Fruit fly (Drosophila melanogaster) whole organism, wandering third instar larva: ENCODE data around the gene GstD3.

Experiments
- CG32264 ChIP-seq: fragments of 200-800 bp; sonication (Bioruptor generic); optimal IDR thresholded peaks from 2 replicates; lab custom pipeline; 2016; ENCODE audit warnings: missing biosample characterization, missing genetic modification characterization
- CG9705 ChIP-seq: fragments of 200-800 bp; sonication (Bioruptor generic); optimal IDR thresholded peaks from 2 replicates; lab custom pipeline; 2018; ENCODE audit warnings: missing biosample characterization, mild to moderate bottlenecking, missing genetic modification characterization
- CrebA ChIP-seq: fragments of 200-800 bp; sonication (Bioruptor generic); optimal IDR thresholded peaks from 2 replicates; lab custom pipeline; 2016; ENCODE audit warnings: missing biosample characterization, mild to moderate bottlenecking, missing genetic modification characterization, borderline replicate concordance
- Dfd ChIP-seq: fragments of >200 bp; optimal IDR thresholded peaks from 2 replicates; lab custom pipeline; 2017; ENCODE audit warnings: missing biosample characterization, missing genetic modification characterization
- Dif ChIP-seq: fragments of 200-275, 200-300 bp; sonication (Bioruptor generic); optimal IDR thresholded peaks from 2 replicates; lab custom pipeline; 2018; ENCODE audit warnings: missing biosample characterization, missing genetic modification characterization; ENCODE audit not compliant: partially characterized antibody
- HLH106 ChIP-seq: fragments of 200-800 bp; optimal IDR thresholded peaks from 3 replicates; lab custom pipeline; 2019; ENCODE audit warnings: missing biosample characterization, mild to moderate bottlenecking, missing genetic modification characterization, moderate library complexity
- Hnf4 ChIP-seq: fragments of 200-800 bp; sonication (Bioruptor generic); optimal IDR thresholded peaks from 2 replicates; lab custom pipeline; 2016; ENCODE audit warnings: missing biosample characterization, mild to moderate bottlenecking, missing genetic modification characterization
- Hr78 ChIP-seq: fragments of >200 bp; optimal IDR thresholded peaks from 2 replicates; lab custom pipeline; 2017; ENCODE audit warnings: missing biosample characterization, missing genetic modification characterization
- Hr83 ChIP-seq: fragments of 200-300 bp; sonication (Bioruptor generic); optimal IDR thresholded peaks from 2 replicates; lab custom pipeline; 2016; ENCODE audit warnings: missing biosample characterization, mild to moderate bottlenecking, missing genetic modification characterization, moderate library complexity; ENCODE audit not compliant: poor library complexity, severe bottlenecking
- Jra ChIP-seq: sonication (Bioruptor generic); optimal IDR thresholded peaks from 2 replicates; lab custom pipeline; 2016; ENCODE audit warnings: missing biosample characterization, missing genetic modification characterization
- Mio ChIP-seq: sonication (Bioruptor generic); optimal IDR thresholded peaks from 2 replicates; lab custom pipeline; 2016; ENCODE audit warnings: missing biosample characterization, missing genetic modification characterization
- Myc ChIP-seq: fragments of >200 bp; optimal IDR thresholded peaks from 2 replicates; lab custom pipeline; 2017
- N ChIP-seq: fragments of >200 bp; optimal IDR thresholded peaks from 2 replicates; lab custom pipeline; 2018; ENCODE audit warnings: missing biosample characterization, missing external identifiers, missing genetic modification characterization
- OdsH ChIP-seq: fragments of 200-800 bp; sonication (Bioruptor generic); optimal IDR thresholded peaks from 2 replicates; lab custom pipeline; 2016; ENCODE audit warnings: missing biosample characterization, mild to moderate bottlenecking, missing genetic modification characterization
- Rel ChIP-seq, 2 experiments: fragments of 200-800 bp; sonication (Bioruptor generic) in 1 of 2; optimal IDR thresholded peaks; 2 replicates in 1 of 2; 3 replicates in 1 of 2; lab custom pipeline; 2016 to 2019; ENCODE audit warnings: mild to moderate bottlenecking in 2 of 2, missing biosample characterization in 2 of 2, missing genetic modification characterization in 2 of 2, moderate library complexity in 1 of 2
- Sp1 ChIP-seq: fragments of 200-800 bp; sonication (Bioruptor generic); optimal IDR thresholded peaks from 3 replicates; lab custom pipeline; 2019; ENCODE audit warnings: missing biosample characterization, mild to moderate bottlenecking, missing genetic modification characterization, moderate library complexity
- Vsx2 ChIP-seq: fragments of 200-300, 225-300 bp; sonication (Bioruptor generic); optimal IDR thresholded peaks from 2 replicates; lab custom pipeline; 2018; ENCODE audit warnings: missing biosample characterization, missing genetic modification characterization; ENCODE audit not compliant: partially characterized antibody
- br ChIP-seq: fragments of 200-800 bp; sonication (Bioruptor generic); optimal IDR thresholded peaks from 2 replicates; lab custom pipeline; 2016; ENCODE audit warnings: missing biosample characterization, missing genetic modification characterization
- brk ChIP-seq: fragments of 200-800 bp; sonication (Bioruptor generic); optimal IDR thresholded peaks from 2 replicates; lab custom pipeline; 2016; ENCODE audit warnings: missing biosample characterization, mild to moderate bottlenecking, missing genetic modification characterization
- dl ChIP-seq, 2 experiments: fragments of 175-275, 200-275 bp in 1 of 2; fragments of 200-275 bp in 1 of 2; sonication (Bioruptor generic); optimal IDR thresholded peaks; lab custom pipeline; 2018; ENCODE audit warnings: mild to moderate bottlenecking in 2 of 2, missing biosample characterization in 2 of 2, missing genetic modification characterization in 2 of 2, moderate library complexity in 2 of 2; ENCODE audit not compliant: partially characterized antibody in 2 of 2, insufficient read depth in 1 of 2
- dmrt93B ChIP-seq: fragments of 200-800 bp; sonication (Bioruptor generic); optimal IDR thresholded peaks from 2 replicates; lab custom pipeline; 2018; ENCODE audit warnings: missing biosample characterization, mild to moderate bottlenecking, missing genetic modification characterization
- ey ChIP-seq: fragments of 200-800 bp; sonication (Bioruptor generic); optimal IDR thresholded peaks from 2 replicates; lab custom pipeline; 2016; ENCODE audit warnings: missing biosample characterization, missing genetic modification characterization
- foxo ChIP-seq, 2 experiments: fragments of 200-800 bp; sonication (Bioruptor generic); optimal IDR thresholded peaks; 2 replicates in 1 of 2; 3 replicates in 1 of 2; lab custom pipeline; 2016 to 2017; ENCODE audit warnings: missing biosample characterization in 2 of 2, missing genetic modification characterization in 2 of 2
- fru ChIP-seq: fragments of 200-800 bp; sonication (Bioruptor generic); optimal IDR thresholded peaks from 3 replicates; lab custom pipeline; 2016; ENCODE audit warnings: missing biosample characterization, mild to moderate bottlenecking, missing genetic modification characterization
- h ChIP-seq: fragments of 200-800 bp; sonication (Bioruptor generic); optimal IDR thresholded peaks from 3 replicates; lab custom pipeline; 2016; ENCODE audit warnings: missing biosample characterization, mild to moderate bottlenecking, missing genetic modification characterization
- jim ChIP-seq: fragments of 175-275, 200-325 bp; sonication (Bioruptor generic); optimal IDR thresholded peaks from 2 replicates; lab custom pipeline; 2016; ENCODE audit warnings: missing biosample characterization, mild to moderate bottlenecking, missing genetic modification characterization
- lola ChIP-seq: fragments of >200 bp; optimal IDR thresholded peaks from 2 replicates; lab custom pipeline; 2017; ENCODE audit warnings: missing biosample characterization, missing genetic modification characterization
- pan ChIP-seq: fragments of >200 bp; optimal IDR thresholded peaks from 2 replicates; lab custom pipeline; 2017
- psq ChIP-seq: fragments of 200-800 bp; sonication (Bioruptor generic); optimal IDR thresholded peaks from 3 replicates; lab custom pipeline; 2017; ENCODE audit warnings: missing biosample characterization, mild to moderate bottlenecking, missing genetic modification characterization, moderate library complexity
- rgr ChIP-seq: fragments of 200-800 bp; sonication (Bioruptor generic); optimal IDR thresholded peaks from 3 replicates; lab custom pipeline; 2016; ENCODE audit warnings: missing biosample characterization, mild to moderate bottlenecking, missing genetic modification characterization
- sage ChIP-seq: fragments of 200-800 bp; sonication (Bioruptor generic); optimal IDR thresholded peaks from 2 replicates; lab custom pipeline; 2016; ENCODE audit warnings: missing biosample characterization, mild to moderate bottlenecking, missing genetic modification characterization
- tai ChIP-seq: sonication (Bioruptor generic); optimal IDR thresholded peaks from 2 replicates; lab custom pipeline; 2016; ENCODE audit warnings: missing biosample characterization, missing genetic modification characterization
- usp ChIP-seq: fragments of >200 bp; optimal IDR thresholded peaks from 2 replicates; lab custom pipeline; 2017; ENCODE audit warnings: missing biosample characterization, missing genetic modification characterization
- woc ChIP-seq: sonication (Bioruptor generic); optimal IDR thresholded peaks from 2 replicates; lab custom pipeline; 2016; ENCODE audit warnings: missing biosample characterization, mild to moderate bottlenecking, missing genetic modification characterization

GstD3 gene

DNA sequence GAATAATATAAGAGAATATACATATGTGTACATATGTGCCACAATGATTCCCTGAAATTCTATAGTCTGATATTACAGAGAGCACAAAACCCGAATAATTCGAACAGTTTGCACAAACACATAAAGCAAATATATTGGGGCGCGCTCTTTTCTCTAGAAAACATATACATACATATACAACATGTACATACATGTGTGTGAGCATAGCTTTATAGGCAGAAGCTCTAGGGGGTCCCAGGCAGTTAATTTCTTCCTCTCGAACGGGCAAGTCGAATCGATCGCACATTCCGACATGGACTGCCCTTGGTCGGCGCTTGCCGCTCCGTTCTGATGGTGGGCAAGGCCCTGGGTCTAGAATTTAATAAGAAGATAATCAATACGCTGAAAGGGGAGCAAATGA, at the start of gene GstD3:
Gene GstD3, plus strand, starts transcription at position 269 of the 400 bp plus-strand sequence.
- TF ChIP-seq br (GFP tag; lab: Kevin White, UChicago) (no peak), CG32264 (no peak)

DNA sequence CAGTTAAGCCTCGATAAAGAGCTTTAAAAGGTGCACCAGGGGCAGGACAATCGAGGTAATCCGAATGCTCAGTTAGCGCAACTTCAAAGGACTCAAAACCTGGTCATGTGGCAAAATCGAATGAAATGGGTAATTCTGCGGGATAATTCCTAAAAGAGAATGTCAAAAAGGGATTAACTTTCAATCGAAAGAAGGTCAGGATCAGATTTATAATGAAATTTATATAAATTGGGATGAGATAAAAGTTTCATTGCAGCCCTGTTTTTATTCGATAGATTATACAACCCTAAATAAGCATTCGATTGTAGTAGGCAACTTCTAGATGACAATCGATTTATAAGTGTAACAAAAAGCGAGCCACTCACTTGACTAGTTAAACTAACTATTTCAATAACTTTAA, 49.6 kb upstream of the GstD3 start, which contains the start of gene CG10013:
Gene CG10013, plus strand, starts transcription at position 301 of the 400 bp plus-strand sequence.
- TF ChIP-seq lola (GFP tag; lab: Kevin White, UChicago) (no peak), CG32264 (no peak), Dfd (GFP tag; lab: Kevin White, UChicago) (no peak), Vsx2 (GFP tag; lab: Kevin White, UChicago) (no peak), rgr (GFP tag; lab: Kevin White, UChicago) (no peak), brk (GFP tag; lab: Kevin White, UChicago) (no peak), N (no peak), Hr78 (GFP tag; lab: Kevin White, UChicago) (no peak), Sp1 (no peak), fru (GFP tag; lab: Kevin White, UChicago) (no peak), Mio (GFP tag; lab: Kevin White, UChicago) (no peak), Myc (no peak), Dif (GFP tag; lab: Kevin White, UChicago) (no peak), CG9705 (GFP tag; lab: Kevin White, UChicago) (no peak), CrebA (no peak), jim (GFP tag; lab: Kevin White, UChicago) (no peak), pan (lab: Kevin White, UChicago) (no peak), Hr83 (no peak), sage (no peak), HLH106 (tag; lab: Kevin White, UChicago) (no peak)

DNA sequence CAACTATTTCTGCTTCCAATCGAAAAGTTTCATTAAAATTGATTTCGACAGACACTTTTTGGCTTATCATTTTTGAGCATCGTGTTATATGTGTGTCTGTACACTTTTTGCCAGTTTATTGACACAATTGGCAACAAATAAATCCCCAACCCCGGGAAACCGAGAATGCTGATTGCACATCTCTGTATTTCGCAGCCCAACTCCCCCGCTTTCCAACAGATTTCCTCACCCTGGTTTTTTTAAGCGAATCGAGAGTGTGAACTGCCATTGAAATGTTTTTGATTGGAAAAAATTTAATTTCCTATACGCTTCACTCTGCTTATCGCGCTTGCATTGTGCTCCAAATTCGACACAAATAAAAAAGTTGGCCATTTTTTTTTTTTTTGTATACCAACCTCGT, 46.0 kb upstream of the GstD3 start:
- TF ChIP-seq ey (GFP tag; lab: Kevin White, UChicago) (no peak), Rel (GFP tag; optimal IDR thresholded peaks at IDR 0.05; lab: Kevin White, UChicago) (no peak), Rel (tag; optimal IDR thresholded peaks at IDR 0.05; lab: Kevin White, UChicago) (peak; percentile 84), N (no peak), rgr (GFP tag; lab: Kevin White, UChicago) (no peak), CG9705 (GFP tag; lab: Kevin White, UChicago) (no peak), tai (GFP tag; lab: Kevin White, UChicago) (no peak), Vsx2 (GFP tag; lab: Kevin White, UChicago) (no peak)

DNA sequence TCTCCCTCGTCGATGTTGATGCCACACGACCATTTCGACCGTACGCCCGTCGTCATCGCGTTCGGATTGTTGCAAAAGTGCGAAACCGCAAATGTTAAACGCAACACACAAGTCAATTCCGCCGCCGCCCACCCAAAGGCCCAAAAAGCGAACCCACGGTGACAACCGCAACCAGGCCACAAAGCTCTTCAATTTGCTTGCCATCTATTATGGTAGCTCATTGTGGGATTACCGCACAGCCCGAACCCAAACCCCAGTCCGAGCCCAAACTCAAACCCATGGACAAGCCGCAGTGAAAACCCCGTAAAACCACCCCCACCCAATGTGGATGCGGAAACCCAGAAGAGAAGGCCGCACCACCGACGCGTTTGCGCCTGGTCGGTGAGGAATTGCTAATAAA, 43.0 kb upstream of the GstD3 start:
- no peak for TF ChIP-seq rgr (GFP tag; lab: Kevin White, UChicago)
- TF ChIP-seq usp, result no peak
- TF ChIP-seq sage, result no peak
- no peak for TF ChIP-seq HLH106 (tag; lab: Kevin White, UChicago)
- TF ChIP-seq dl (GFP tag; optimal IDR thresholded peaks at IDR 0.05; lab: Kevin White, UChicago; ENCODE audit: insufficient read depth in 1 of 2, partially characterized antibody in 2 of 2), result no peak
- TF ChIP-seq lola (GFP tag; lab: Kevin White, UChicago), result no peak

DNA sequence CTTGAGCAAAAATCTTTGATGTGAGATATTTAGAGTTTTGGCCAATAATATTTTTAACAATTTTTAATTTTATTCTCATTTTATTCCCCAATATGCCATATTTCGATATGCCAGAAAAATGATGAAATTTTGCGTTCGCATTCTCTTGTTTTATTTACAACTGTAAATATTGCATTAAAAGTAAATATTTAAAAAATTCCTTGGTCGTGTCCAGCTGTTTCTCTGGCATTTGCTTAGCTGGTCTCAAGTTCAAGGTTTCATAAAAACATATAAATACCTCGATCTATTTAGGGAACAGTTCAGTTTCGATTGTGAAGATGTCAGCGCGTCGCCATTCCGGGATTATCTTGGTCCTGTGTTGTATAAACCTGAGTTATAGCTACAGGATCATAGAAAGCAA, 31.5 kb upstream of the GstD3 start, which contains the start of gene Sgsf:
Gene Sgsf, plus strand, starts transcription at position 301 of the 400 bp plus-strand sequence.
- TF ChIP-seq Sp1 (peak; percentile 17), rgr (GFP tag; lab: Kevin White, UChicago) (peak; percentile 35), CG9705 (GFP tag; lab: Kevin White, UChicago) (no peak), lola (GFP tag; lab: Kevin White, UChicago) (no peak), Hr78 (GFP tag; lab: Kevin White, UChicago) (no peak), h (GFP tag; lab: Kevin White, UChicago) (peak; percentile 63), Hnf4 (peak; percentile 19), OdsH (GFP tag; lab: Kevin White, UChicago) (no peak)

DNA sequence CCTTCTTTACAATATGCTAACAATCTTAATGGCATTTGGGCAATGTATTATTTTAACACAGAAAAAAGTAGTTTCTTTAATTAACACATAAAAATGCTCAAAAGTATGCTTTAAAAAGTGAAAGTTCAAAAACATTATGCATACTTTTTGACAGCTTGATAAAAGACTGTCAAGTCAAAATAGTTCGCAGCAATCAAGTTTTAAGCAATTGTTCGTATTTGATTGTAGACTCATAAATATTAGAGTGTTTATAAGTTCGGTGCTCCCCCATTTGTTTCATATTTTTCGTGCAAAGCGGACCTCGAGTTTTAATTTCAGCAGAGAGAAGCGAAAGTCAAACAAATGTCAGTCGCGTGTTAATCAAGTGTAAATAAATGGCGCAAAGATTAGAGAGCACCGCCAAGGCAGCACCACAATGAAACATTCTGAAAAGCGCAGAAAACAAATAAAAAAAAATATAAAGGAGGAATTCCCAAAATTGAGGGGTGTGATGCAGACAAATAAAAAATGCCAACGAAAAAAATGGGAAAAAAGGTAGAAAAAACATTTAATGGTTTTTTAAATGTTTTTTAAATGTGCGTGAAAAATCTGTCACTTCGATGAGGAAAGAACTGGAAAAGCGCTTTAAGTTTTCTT, 27.8 kb upstream of the GstD3 start:
- TF ChIP-seq ey (GFP tag; lab: Kevin White, UChicago) (peak; percentile 37), HLH106 (tag; lab: Kevin White, UChicago) (peak; percentile 46), br (GFP tag; lab: Kevin White, UChicago) (peak; percentile 9), brk (GFP tag; lab: Kevin White, UChicago) (no peak), foxo (GFP tag; optimal IDR thresholded peaks at IDR 0.05; lab: Kevin White, UChicago) (peak in 1 of 2 experiments; percentile 35), jim (GFP tag; lab: Kevin White, UChicago) (no peak), Jra (GFP tag; lab: Kevin White, UChicago) (no peak), Sp1 (peak; percentile 31), psq (GFP tag; lab: Kevin White, UChicago) (peak; percentile 15), rgr (GFP tag; lab: Kevin White, UChicago) (peak; percentile 0), fru (GFP tag; lab: Kevin White, UChicago) (peak; percentile 44), dmrt93B (GFP tag; lab: Kevin White, UChicago) (peak; percentile 36), OdsH (GFP tag; lab: Kevin White, UChicago) (peak; percentile 20), CG9705 (GFP tag; lab: Kevin White, UChicago) (no peak), Rel (GFP tag; optimal IDR thresholded peaks at IDR 0.05; lab: Kevin White, UChicago) (no peak), Rel (tag; optimal IDR thresholded peaks at IDR 0.05; lab: Kevin White, UChicago) (peak; percentile 93), dl (GFP tag; optimal IDR thresholded peaks at IDR 0.05; lab: Kevin White, UChicago; ENCODE audit: insufficient read depth in 1 of 2, partially characterized antibody in 2 of 2) (no peak), woc (GFP tag; lab: Kevin White, UChicago) (peak; percentile 10), h (GFP tag; lab: Kevin White, UChicago) (peak; percentile 33)
